Fruit fly (Drosophila melanogaster) whole organism, pupa: Measurements from ENCODE around the gene CG13737.
A peak's percentile ranks its signal among the peaks of the same experiment; 100 is the strongest.

Experiments
- CG10348 ChIP-seq: fragments of 200-800 bp; sonication (Bioruptor generic); IDR thresholded peaks from 2 replicates; pipeline ENCODE4 v1.3.6; 2022; ENCODE audit warnings: missing biosample characterization, missing genetic modification characterization
- CG13204 ChIP-seq: fragments of 200-800 bp; sonication (Bioruptor generic); optimal IDR thresholded peaks from 2 replicates; lab custom pipeline; 2018; ENCODE audit warnings: missing biosample characterization, mild to moderate bottlenecking, missing genetic modification characterization, moderate library complexity
- CG15710 ChIP-seq: fragments of 200-800 bp; sonication (Bioruptor generic); optimal IDR thresholded peaks from 2 replicates; lab custom pipeline; 2018; ENCODE audit warnings: missing biosample characterization, mild to moderate bottlenecking, missing genetic modification characterization, moderate library complexity
- CG17806 ChIP-seq: fragments of 200-800 bp; sonication (Bioruptor generic); optimal IDR thresholded peaks from 2 replicates; lab custom pipeline; 2018; ENCODE audit warnings: missing biosample characterization, mild to moderate bottlenecking, missing genetic modification characterization, moderate library complexity
- CG32121 ChIP-seq: fragments of 200-800 bp; sonication (Bioruptor generic); IDR thresholded peaks from 2 replicates; pipeline ENCODE4 v1.3.6; 2022; ENCODE audit warnings: missing biosample characterization, missing genetic modification characterization
- CG8301 ChIP-seq: fragments of 200-800 bp; sonication (Bioruptor generic); optimal IDR thresholded peaks from 2 replicates; lab custom pipeline; 2018; ENCODE audit warnings: missing biosample characterization, mild to moderate bottlenecking, missing genetic modification characterization
- CG9948 ChIP-seq: fragments of 200-800 bp; sonication (Bioruptor generic); optimal IDR thresholded peaks from 2 replicates; lab custom pipeline; 2018; ENCODE audit warnings: missing biosample characterization, mild to moderate bottlenecking, missing genetic modification characterization, moderate library complexity
- D1 ChIP-seq: fragments of 200-800 bp; sonication (Bioruptor generic); optimal IDR thresholded peaks from 2 replicates; lab custom pipeline; 2018; ENCODE audit warnings: missing biosample characterization, mild to moderate bottlenecking, missing genetic modification characterization, moderate library complexity
- EcR ChIP-seq: fragments of 200-800 bp; sonication (Bioruptor generic); optimal IDR thresholded peaks from 3 replicates; lab custom pipeline; 2019; ENCODE audit warnings: missing biosample characterization, missing genetic modification characterization, mild to moderate bottlenecking, moderate library complexity, missing genetic modification reagents
- Ets98B ChIP-seq: fragments of 200-800 bp; sonication (Bioruptor generic); IDR thresholded peaks from 2 replicates; pipeline ENCODE4 v1.3.6; 2022; ENCODE audit warnings: missing biosample characterization, missing genetic modification characterization
- Snoo ChIP-seq: fragments of 200-800 bp; sonication (Bioruptor generic); optimal IDR thresholded peaks from 3 replicates; lab custom pipeline; 2017; ENCODE audit warnings: missing biosample characterization, mild to moderate bottlenecking, missing genetic modification characterization, inconsistent platforms
- fd96Ca ChIP-seq: fragments of 200-800 bp; sonication (Bioruptor generic); IDR thresholded peaks from 3 replicates; pipeline ENCODE4 v1.3.6; 2022; ENCODE audit warnings: missing biosample characterization, missing genetic modification characterization
- gl ChIP-seq: fragments of 200-800 bp; sonication (Bioruptor generic); optimal IDR thresholded peaks from 2 replicates; lab custom pipeline; 2018; ENCODE audit warnings: missing biosample characterization, mild to moderate bottlenecking, missing genetic modification characterization
- rn ChIP-seq: fragments of 200-800 bp; sonication (Bioruptor generic); IDR thresholded peaks from 2 replicates; pipeline ENCODE4 v1.3.6; 2022; ENCODE audit warnings: missing biosample characterization, missing genetic modification characterization

dm6 chr3L:13925117-13925726 lies 46.4 kb downstream of the CG13737 start, which contains the start of gene Rgl:
- TF ChIP-seq EcR (GFP tag; lab: Kevin White, UChicago) (no peak), CG15710 (tag; lab: Kevin White, UChicago) (no peak), CG13204 (no peak), D1 (no peak), Ets98B (GFP tag; lab: Robert Waterston, UW) (peak; percentile 70; the same call in 1 of the 2 replicates), Snoo (tag; lab: Kevin White, UChicago) (no peak), CG32121 (GFP tag; lab: Robert Waterston, UW) (peak; percentile 12; the same call in 1 of the 2 replicates), rn (GFP tag; lab: Robert Waterston, UW) (no peak), CG8301 (tag; lab: Kevin White, UChicago) (no peak), CG10348 (no peak), CG9948 (no peak), gl (tag; lab: Kevin White, UChicago) (no peak), fd96Ca (peak; percentile 57; the same call in 1 of the 3 replicates), CG17806 (no peak)
